Worm (Caenorhabditis elegans) whole organism, L2 larva: ENCODE results near the gene C09H10.5.
A peak's percentile ranks its signal among the peaks of the same experiment; 100 is the strongest.

Experiments
- C34F6.9 ChIP-seq: fragments of 150-350 bp; optimal IDR thresholded peaks from 2 replicates; lab custom pipeline; 2014; ENCODE audit warnings: missing biosample characterization, missing genetic modification characterization
- F13H6.1 ChIP-seq: sonication (generic microtip); optimal IDR thresholded peaks from 2 replicates; lab custom pipeline; 2016; ENCODE audit warnings: missing genetic modification characterization, missing compliant biosample characterization
- R02D3.7 ChIP-seq: fragments of 150-350 bp; optimal IDR thresholded peaks from 2 replicates; lab custom pipeline; 2014; ENCODE audit warnings: missing biosample characterization, missing genetic modification characterization
- Y55F3AM.14 ChIP-seq: fragments of 200-800 bp; sonication (Bioruptor generic); optimal IDR thresholded peaks from 2 replicates; lab custom pipeline; 2018; ENCODE audit warnings: mild to moderate bottlenecking, missing genetic modification characterization, missing compliant biosample characterization
- ZK546.5 ChIP-seq: sonication (generic microtip); optimal IDR thresholded peaks from 2 replicates; lab custom pipeline; 2017; ENCODE audit warnings: missing biosample characterization, missing genetic modification characterization
- alr-1 ChIP-seq: fragments of 150-350 bp; optimal IDR thresholded peaks from 2 replicates; lab custom pipeline; 2014; ENCODE audit warnings: missing biosample characterization, missing genetic modification characterization
- aly-2 ChIP-seq: fragments of 150-350 bp; optimal IDR thresholded peaks from 2 replicates; lab custom pipeline; 2014; ENCODE audit warnings: missing biosample characterization, missing genetic modification characterization
- ama-1 ChIP-seq: fragments of 150-350 bp; optimal IDR thresholded peaks from 2 replicates; lab custom pipeline; 2018; ENCODE audit warnings: inconsistent platforms
- blmp-1 ChIP-seq: sonication (generic microtip); optimal IDR thresholded peaks from 2 replicates; lab custom pipeline; 2017; ENCODE audit warnings: missing genetic modification characterization, mild to moderate bottlenecking, missing compliant biosample characterization, antibody characterized with exemption, moderate library complexity; ENCODE audit not compliant: insufficient read depth
- ceh-16 ChIP-seq: fragments of 150-350 bp; optimal IDR thresholded peaks from 2 replicates; lab custom pipeline; 2014; ENCODE audit warnings: missing biosample characterization, missing genetic modification characterization
- ceh-82 ChIP-seq: fragments of 150-350 bp; optimal IDR thresholded peaks from 2 replicates; lab custom pipeline; 2014; ENCODE audit warnings: missing biosample characterization, missing genetic modification characterization
- crh-2 ChIP-seq: sonication (generic microtip); optimal IDR thresholded peaks from 2 replicates; lab custom pipeline; 2017; ENCODE audit warnings: missing biosample characterization, missing genetic modification characterization
- dmd-4 ChIP-seq: sonication (generic microtip); optimal IDR thresholded peaks from 2 replicates; lab custom pipeline; 2017; ENCODE audit warnings: missing biosample characterization, missing genetic modification characterization
- egl-27 ChIP-seq: sonication (generic microtip); optimal IDR thresholded peaks from 3 replicates; lab custom pipeline; 2017; ENCODE audit warnings: missing biosample characterization, missing genetic modification reagents, missing genetic modification characterization
- elt-1 ChIP-seq: fragments of 150-350 bp; optimal IDR thresholded peaks from 2 replicates; lab custom pipeline; 2014; ENCODE audit warnings: missing biosample characterization, missing genetic modification characterization
- elt-3 ChIP-seq: sonication (generic microtip); optimal IDR thresholded peaks from 2 replicates; lab custom pipeline; 2017; ENCODE audit warnings: missing biosample characterization, missing genetic modification characterization
- fos-1 ChIP-seq: fragments of 150-350 bp; optimal IDR thresholded peaks from 2 replicates; lab custom pipeline; 2014; ENCODE audit warnings: missing biosample characterization, missing genetic modification characterization
- gmeb-1 ChIP-seq: fragments of 150-350 bp; optimal IDR thresholded peaks from 2 replicates; lab custom pipeline; 2014; ENCODE audit warnings: missing biosample characterization, missing genetic modification characterization
- lin-11 ChIP-seq: fragments of 150-350 bp; sonication (generic microtip); optimal IDR thresholded peaks from 2 replicates; lab custom pipeline; 2014; ENCODE audit warnings: missing biosample characterization, missing genetic modification characterization, inconsistent platforms, mixed read lengths
- lin-13 ChIP-seq: fragments of 150-350 bp; optimal IDR thresholded peaks from 2 replicates; lab custom pipeline; 2014; ENCODE audit warnings: missing biosample characterization, missing genetic modification reagents, missing genetic modification characterization
- lin-39 ChIP-seq: fragments of 150-350 bp; optimal IDR thresholded peaks from 2 replicates; lab custom pipeline; 2014; ENCODE audit warnings: missing biosample characterization, missing genetic modification reagents, missing genetic modification characterization
- lsy-2 ChIP-seq, 2 experiments: fragments of 150-350 bp in 1 of 2; sonication (generic microtip) in 1 of 2; optimal IDR thresholded peaks; 2 replicates each; lab custom pipeline; 2014 to 2017; ENCODE audit warnings: missing biosample characterization in 2 of 2, missing genetic modification characterization in 2 of 2
- mab-5 ChIP-seq: fragments of 150-350 bp; optimal IDR thresholded peaks from 2 replicates; lab custom pipeline; 2014; ENCODE audit warnings: missing biosample characterization, missing genetic modification characterization
- mbf-1 ChIP-seq: sonication (generic microtip); optimal IDR thresholded peaks from 2 replicates; lab custom pipeline; 2017; ENCODE audit warnings: missing biosample characterization, missing genetic modification characterization
- mdl-1 ChIP-seq, 2 experiments: fragments of 150-350 bp in 1 of 2; sonication (generic microtip) in 1 of 2; optimal IDR thresholded peaks; 2 replicates each; lab custom pipeline; 2017; ENCODE audit warnings: missing biosample characterization in 2 of 2, missing genetic modification characterization in 2 of 2
- nhr-10 ChIP-seq: sonication (generic microtip); optimal IDR thresholded peaks from 2 replicates; lab custom pipeline; 2017; ENCODE audit warnings: missing biosample characterization, missing genetic modification characterization
- nhr-11 ChIP-seq: fragments of 150-350 bp; optimal IDR thresholded peaks from 2 replicates; lab custom pipeline; 2014; ENCODE audit warnings: missing biosample characterization, missing genetic modification characterization
- nhr-12 ChIP-seq: fragments of 150-350 bp; optimal IDR thresholded peaks from 2 replicates; lab custom pipeline; 2014; ENCODE audit warnings: missing biosample characterization, missing genetic modification characterization
- nhr-129 ChIP-seq: fragments of 150-350 bp; optimal IDR thresholded peaks from 2 replicates; lab custom pipeline; 2014; ENCODE audit warnings: missing biosample characterization, missing genetic modification characterization
- nhr-21 ChIP-seq: fragments of 150-350 bp; optimal IDR thresholded peaks from 2 replicates; lab custom pipeline; 2014; ENCODE audit warnings: missing biosample characterization, missing genetic modification characterization
- nhr-23 ChIP-seq: fragments of 150-350 bp; optimal IDR thresholded peaks from 2 replicates; lab custom pipeline; 2014; ENCODE audit warnings: missing biosample characterization, missing genetic modification reagents, missing genetic modification characterization
- nhr-237 ChIP-seq: fragments of 150-350 bp; optimal IDR thresholded peaks from 2 replicates; lab custom pipeline; 2014; ENCODE audit warnings: missing biosample characterization, missing genetic modification characterization
- nhr-25 ChIP-seq: fragments of 150-350 bp; sonication (generic microtip); optimal IDR thresholded peaks from 3 replicates; lab custom pipeline; 2014; ENCODE audit warnings: missing biosample characterization, missing genetic modification characterization
- nhr-6 ChIP-seq: fragments of 150-350 bp; optimal IDR thresholded peaks from 2 replicates; lab custom pipeline; 2014; ENCODE audit warnings: missing biosample characterization, missing genetic modification characterization
- nhr-77 ChIP-seq: fragments of 150-350 bp; optimal IDR thresholded peaks from 2 replicates; lab custom pipeline; 2014; ENCODE audit warnings: missing biosample characterization, missing genetic modification characterization
- peb-1 ChIP-seq: fragments of 150-350 bp; optimal IDR thresholded peaks from 2 replicates; lab custom pipeline; 2014; ENCODE audit warnings: missing biosample characterization, missing genetic modification characterization
- sem-4 ChIP-seq: fragments of 150-350 bp; optimal IDR thresholded peaks from 2 replicates; lab custom pipeline; 2014; ENCODE audit warnings: missing biosample characterization, missing genetic modification reagents, missing genetic modification characterization
- skn-1 ChIP-seq: sonication (generic microtip); optimal IDR thresholded peaks from 2 replicates; lab custom pipeline; 2017; ENCODE audit warnings: missing biosample characterization, missing genetic modification characterization
- sma-3 ChIP-seq: sonication (generic microtip); optimal IDR thresholded peaks from 2 replicates; lab custom pipeline; 2016; ENCODE audit warnings: missing genetic modification reagents, missing genetic modification characterization, missing compliant biosample characterization
- sma-9 ChIP-seq, 2 experiments: fragments of 150-350 bp in 1 of 2; sonication (generic microtip) in 1 of 2; optimal IDR thresholded peaks; 2 replicates each; lab custom pipeline; 2014 to 2016; ENCODE audit warnings: missing genetic modification characterization in 2 of 2, mild to moderate bottlenecking in 1 of 2, missing biosample characterization in 1 of 2, missing compliant biosample characterization in 1 of 2, missing genetic modification reagents in 1 of 2, moderate library complexity in 1 of 2
- snpc-4 ChIP-seq: fragments of 150-350 bp; optimal IDR thresholded peaks from 2 replicates; lab custom pipeline; 2014; ENCODE audit warnings: missing biosample characterization, missing genetic modification characterization
- unc-39 ChIP-seq: fragments of 150-350 bp; optimal IDR thresholded peaks from 2 replicates; lab custom pipeline; 2014; ENCODE audit warnings: missing biosample characterization, missing genetic modification characterization
- unc-55 ChIP-seq: fragments of 150-350 bp; sonication (generic microtip); optimal IDR thresholded peaks from 3 replicates; lab custom pipeline; 2014; ENCODE audit warnings: missing biosample characterization, missing genetic modification reagents, missing genetic modification characterization
- unc-62 ChIP-seq: fragments of 150-350 bp; optimal IDR thresholded peaks from 2 replicates; lab custom pipeline; 2014; ENCODE audit warnings: missing biosample characterization, missing genetic modification reagents, missing genetic modification characterization
- zag-1 ChIP-seq: fragments of 150-350 bp; optimal IDR thresholded peaks from 2 replicates; lab custom pipeline; 2014; ENCODE audit warnings: missing biosample characterization, missing genetic modification characterization
- ztf-1 ChIP-seq: fragments of 200-800 bp; sonication (Bioruptor generic); conservative IDR thresholded peaks from 2 replicates; pipeline ENCODE4 v1.3.6; 2022; ENCODE audit warnings: missing genetic modification characterization, missing compliant biosample characterization
- ztf-11 ChIP-seq: sonication (generic microtip); optimal IDR thresholded peaks from 2 replicates; lab custom pipeline; 2017; ENCODE audit warnings: missing biosample characterization, missing genetic modification characterization
- ztf-4 ChIP-seq: fragments of 150-350 bp; optimal IDR thresholded peaks from 2 replicates; lab custom pipeline; 2014; ENCODE audit warnings: missing biosample characterization, missing genetic modification characterization

Gene C09H10.5

DNA sequence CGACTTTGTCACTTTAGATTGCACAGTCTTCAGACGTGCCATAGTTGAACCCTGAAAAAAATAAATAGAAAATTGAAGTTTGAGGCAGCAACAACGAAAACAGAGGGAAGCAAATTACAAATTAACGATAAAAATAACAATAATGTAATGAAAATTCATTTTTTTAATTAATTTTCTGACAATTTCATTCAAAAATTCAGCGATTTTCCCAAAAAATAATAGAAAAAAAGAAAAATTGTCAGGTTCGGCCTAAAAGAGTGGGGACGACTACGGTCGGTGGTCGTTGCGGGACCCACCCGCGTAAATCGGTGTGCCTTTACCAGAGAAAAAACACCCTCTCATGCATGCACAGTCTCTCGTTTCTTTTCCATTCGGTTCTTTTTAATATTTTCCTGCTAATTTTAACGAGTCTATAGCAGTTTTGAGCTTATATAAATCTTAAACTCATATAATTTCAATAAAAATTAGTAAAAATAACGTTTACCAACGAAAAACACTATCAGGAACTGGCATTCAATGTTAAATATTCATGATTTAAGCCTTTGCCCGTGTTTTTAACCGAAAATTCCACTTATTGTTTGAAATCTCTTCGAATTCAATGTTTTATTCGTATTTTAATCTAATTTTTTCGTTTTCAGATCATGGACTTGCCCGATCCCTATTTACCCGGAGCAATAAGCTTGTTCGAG is 22.9 kb upstream of the C09H10.5 start, which contains the start of the genes rps-9 and lsm-1:
TSS of gene rps-9 (minus strand) at position 51 of the 689 bp plus-strand sequence.
TSS of gene lsm-1 (plus strand) at position 639 of the 689 bp plus-strand sequence.
- no peak for TF ChIP-seq dmd-4 (tag; lab: Kevin White, UChicago)
- no peak for TF ChIP-seq mab-5 (tag; lab: Kevin White, UChicago)
- TF ChIP-seq C34F6.9, result peak; percentile 75
- TF ChIP-seq peb-1 (tag; lab: Kevin White, UChicago), result no peak
- no peak for TF ChIP-seq mdl-1 (tag; optimal IDR thresholded peaks at IDR 0.05; lab: Kevin White, UChicago)
- TF ChIP-seq lin-13 (GFP tag; lab: Kevin White, UChicago), result peak; percentile 68
- TF ChIP-seq nhr-25 (tag; lab: Kevin White, UChicago), result peak; percentile 55
- TF ChIP-seq nhr-11 (tag; lab: Kevin White, UChicago), result no peak
- peak; percentile 36 for TF ChIP-seq fos-1 (tag; lab: Kevin White, UChicago)
- no peak for TF ChIP-seq Y55F3AM.14
- no peak for TF ChIP-seq nhr-10 (tag; lab: Kevin White, UChicago)
- TF ChIP-seq snpc-4 (tag; lab: Kevin White, UChicago), result peak; percentile 56
- TF ChIP-seq unc-39 (tag; lab: Kevin White, UChicago), result no peak
- no peak for TF ChIP-seq zag-1 (tag; lab: Kevin White, UChicago)
- TF ChIP-seq ZK546.5 (tag; lab: Kevin White, UChicago), result no peak
- peak; percentile 40 for TF ChIP-seq F13H6.1 (tag; lab: Kevin White, UChicago)
- no peak for TF ChIP-seq ama-1
- TF ChIP-seq egl-27 (tag; lab: Kevin White, UChicago), result no peak
- TF ChIP-seq crh-2 (tag; lab: Kevin White, UChicago), result peak; percentile 77
- no peak for TF ChIP-seq nhr-23 (tag; lab: Kevin White, UChicago)
- peak; percentile 84 for TF ChIP-seq unc-55 (GFP tag; lab: Kevin White, UChicago)
- peak; percentile 25 for TF ChIP-seq blmp-1
- peak; percentile 52 for TF ChIP-seq ztf-4 (tag; lab: Kevin White, UChicago)
- TF ChIP-seq unc-62, result no peak
- TF ChIP-seq ceh-82 (tag; lab: Kevin White, UChicago), result no peak
- no peak for TF ChIP-seq skn-1 (tag; lab: Kevin White, UChicago)
- no peak for TF ChIP-seq ceh-16 (tag; lab: Kevin White, UChicago)
- TF ChIP-seq nhr-77, result no peak
- TF ChIP-seq lsy-2 (tag; optimal IDR thresholded peaks at IDR 0.05; lab: Kevin White, UChicago), result peak; percentile 80 to 98
- peak; percentile 32 for TF ChIP-seq nhr-21
- TF ChIP-seq R02D3.7, result no peak
- no peak for TF ChIP-seq nhr-237 (tag; lab: Kevin White, UChicago)
- no peak for TF ChIP-seq ztf-1 (GFP tag; lab: Robert Waterston, UW)
- TF ChIP-seq alr-1, result no peak
- TF ChIP-seq sma-9 (GFP tag; optimal IDR thresholded peaks at IDR 0.05; lab: Kevin White, UChicago), result no peak
- TF ChIP-seq sma-9 (tag; optimal IDR thresholded peaks at IDR 0.05; lab: Kevin White, UChicago), result no peak
- TF ChIP-seq elt-1 (tag; lab: Kevin White, UChicago), result no peak
- TF ChIP-seq nhr-6 (tag; lab: Kevin White, UChicago), result no peak
- TF ChIP-seq aly-2, result no peak
- no peak for TF ChIP-seq lin-39
- TF ChIP-seq sma-3 (GFP tag; lab: Kevin White, UChicago), result peak; percentile 40
- peak; percentile 71 for TF ChIP-seq gmeb-1 (tag; lab: Kevin White, UChicago)
- TF ChIP-seq nhr-129, result peak; percentile 53
- TF ChIP-seq mbf-1 (tag; lab: Kevin White, UChicago), result no peak
- TF ChIP-seq elt-3 (tag; lab: Kevin White, UChicago), result no peak
- peak; percentile 81 for TF ChIP-seq lin-11 (tag; lab: Kevin White, UChicago)
- no peak for TF ChIP-seq ztf-11 (tag; lab: Kevin White, UChicago)
- no peak for TF ChIP-seq sem-4 (tag; lab: Kevin White, UChicago)
- no peak for TF ChIP-seq nhr-12 (tag; lab: Kevin White, UChicago)
- TF ChIP-seq, all 48 proteins: peak for 16
